Worm (Caenorhabditis elegans): ENCODE results near the gene F31B12.4.

Gene F31B12.4

ce11 chrX:10772165-10772584 lies 32.4 kb upstream of the F31B12.4 start (continued):
- TF ChIP-seq mep-1 (tag; optimal IDR thresholded peaks at IDR 0.05) (peak; percentile 81), ceh-82 (tag; optimal IDR thresholded peaks at IDR 0.05) (peak in 1 of 3 experiments; percentile 55), C04F5.9 (tag; optimal IDR thresholded peaks at IDR 0.05) (no peak), tlp-1 (tag; optimal IDR thresholded peaks at IDR 0.05) (no peak), nhr-90 (tag; optimal IDR thresholded peaks at IDR 0.05; ENCODE audit: poor library complexity) (peak; percentile 76), lin-15B (tag; optimal IDR thresholded peaks at IDR 0.05) (no peak), nhr-237 (tag; optimal IDR thresholded peaks at IDR 0.05) (no peak), ceh-63 (GFP tag; optimal IDR thresholded peaks at IDR 0.05) (no peak), tbx-2 (tag; optimal IDR thresholded peaks at IDR 0.05) (peak; percentile 82), sptf-1 (tag; optimal IDR thresholded peaks at IDR 0.05) (no peak), mdl-1 (tag; optimal IDR thresholded peaks at IDR 0.05) (peak in 1 of 2 experiments; percentile 86), nhr-20 (tag; optimal IDR thresholded peaks at IDR 0.05) (peak; percentile 93), nhr-76 (tag; optimal IDR thresholded peaks at IDR 0.05) (no peak), unc-98 (GFP tag; IDR thresholded peaks at IDR 0.05) (no peak), fkh-4 (tag; optimal IDR thresholded peaks at IDR 0.05; ENCODE audit: borderline replicate concordance) (no peak), F16B12.6 (tag; optimal IDR thresholded peaks at IDR 0.05) (no peak), fkh-8 (tag; optimal IDR thresholded peaks at IDR 0.05) (no peak), nhr-47 (tag; optimal IDR thresholded peaks at IDR 0.05) (peak; percentile 66), lin-39 (tag; optimal IDR thresholded peaks at IDR 0.05) (peak; percentile 88), pqm-1 (tag; optimal IDR thresholded peaks at IDR 0.05) (peak; percentile 14), ceh-88 (GFP tag; IDR thresholded peaks at IDR 0.05) (peak; percentile 27; the same call in 1 of the 2 replicates), unc-30 (tag; optimal IDR thresholded peaks at IDR 0.05) (no peak), hlh-17 (GFP tag; optimal IDR thresholded peaks at IDR 0.05; ENCODE audit: borderline replicate concordance) (no peak), pax-3 (tag; optimal IDR thresholded peaks at IDR 0.05) (no peak), hlh-4 (tag; optimal IDR thresholded peaks at IDR 0.05) (no peak), efl-3 (GFP tag; optimal IDR thresholded peaks at IDR 0.05) (no peak), nhr-28 (tag; optimal IDR thresholded peaks at IDR 0.05) (no peak), nhr-84 (tag; optimal IDR thresholded peaks at IDR 0.05) (no peak), ceh-8 (GFP tag; optimal IDR thresholded peaks at IDR 0.05) (no peak), alr-1 (tag; optimal IDR thresholded peaks at IDR 0.05; ENCODE audit: borderline replicate concordance) (no peak), egl-13 (tag; optimal IDR thresholded peaks at IDR 0.05) (no peak)

- peak; percentile 37 for TF ChIP-seq C16A3.4 (tag; optimal IDR thresholded peaks at IDR 0.05)
- peak in 1 of 2 experiments; percentile 42 for TF ChIP-seq lsy-2 (tag; optimal IDR thresholded peaks at IDR 0.05)
- no peak for TF ChIP-seq nhr-77 (tag; optimal IDR thresholded peaks at IDR 0.05)
- peak; percentile 62 for TF ChIP-seq nhr-19 (GFP tag; conservative IDR thresholded peaks at IDR 0.05)
- no peak for TF ChIP-seq C04F5.9 (tag; optimal IDR thresholded peaks at IDR 0.05)
- TF ChIP-seq mep-1 (tag; optimal IDR thresholded peaks at IDR 0.05), result peak; percentile 34
- no peak for TF ChIP-seq fkh-10 (GFP tag; optimal IDR thresholded peaks at IDR 0.05)
- peak; percentile 21 for TF ChIP-seq nhr-11 (tag; optimal IDR thresholded peaks at IDR 0.05)
- peak; percentile 22 for TF ChIP-seq fkh-4 (tag; optimal IDR thresholded peaks at IDR 0.05; ENCODE audit: borderline replicate concordance)
- TF ChIP-seq mab-9 (GFP tag; IDR thresholded peaks at IDR 0.05), result no peak
- no peak for TF ChIP-seq nhr-76 (tag; optimal IDR thresholded peaks at IDR 0.05)
- peak in 3 of 6 experiments; percentile 49 to 91 (median 82) for TF ChIP-seq elt-3 (tag; optimal IDR thresholded peaks at IDR 0.05)
- TF ChIP-seq nhr-12 (tag; optimal IDR thresholded peaks at IDR 0.05), result no peak
- TF ChIP-seq Y116A8C.19 (tag; optimal IDR thresholded peaks at IDR 0.05; ENCODE audit: borderline replicate concordance), result no peak
- TF ChIP-seq unc-62 (GFP tag; optimal IDR thresholded peaks at IDR 0.05), result no peak
- TF ChIP-seq ets-5 (GFP tag; IDR thresholded peaks at IDR 0.05), result no peak
- no peak for TF ChIP-seq nhr-28 (tag; optimal IDR thresholded peaks at IDR 0.05)
- TF ChIP-seq ces-1 (GFP tag; optimal IDR thresholded peaks at IDR 0.05), result no peak
- no peak for TF ChIP-seq ceh-63 (GFP tag; optimal IDR thresholded peaks at IDR 0.05)
- peak in 1 of 2 experiments; percentile 64 for TF ChIP-seq lin-35 (GFP tag; optimal IDR thresholded peaks at IDR 0.05)
- TF ChIP-seq nhr-71 (tag; optimal IDR thresholded peaks at IDR 0.05), result peak; percentile 76
- peak; percentile 25 for TF ChIP-seq skn-1 (tag; optimal IDR thresholded peaks at IDR 0.05)
- TF ChIP-seq dpl-1 (GFP tag; optimal IDR thresholded peaks at IDR 0.05), result peak in 1 of 3 experiments; percentile 22
- no peak for TF ChIP-seq sox-4 (tag; optimal IDR thresholded peaks at IDR 0.05)
- TF ChIP-seq F16B12.6 (tag; optimal IDR thresholded peaks at IDR 0.05), result no peak
- TF ChIP-seq nhr-237 (tag; optimal IDR thresholded peaks at IDR 0.05), result no peak
- peak; percentile 80 for TF ChIP-seq nhr-20 (tag; optimal IDR thresholded peaks at IDR 0.05)
- no peak for TF ChIP-seq ama-1 (optimal IDR thresholded peaks at IDR 0.05)
- TF ChIP-seq vab-15 (tag; optimal IDR thresholded peaks at IDR 0.05), result no peak
- no peak for TF ChIP-seq lin-39 (tag; optimal IDR thresholded peaks at IDR 0.05)
- no peak for TF ChIP-seq ceh-8 (GFP tag; optimal IDR thresholded peaks at IDR 0.05)
- no peak for TF ChIP-seq hlh-17 (GFP tag; optimal IDR thresholded peaks at IDR 0.05; ENCODE audit: borderline replicate concordance)
Observed at ce11 chrX:10772763-10773162, 31.8 kb upstream of the F31B12.4 start.

All from whole organism, L1 larva.